Worm (Caenorhabditis elegans): ENCODE measurements around the gene tbcb-1.

ce11 chrV:13621720-13622119 lies 29.8 kb downstream of the tbcb-1 start, which contains the start of gene F53F4.16:
- TF ChIP-seq unc-39 (tag; optimal IDR thresholded peaks at IDR 0.05) (no peak), nhr-12 (tag; optimal IDR thresholded peaks at IDR 0.05) (no peak), ama-1 (optimal IDR thresholded peaks at IDR 0.05) (no peak)

Data from whole organism, L2 larva.